Worm (Caenorhabditis elegans): ENCODE data around the gene C47E8.1.

C47E8.1 gene

ce11 chrV:14688097-14688912 is 22.5 kb downstream of the C47E8.1 start, which contains the start of gene C47E8.11 (continued):
- peak in 1 of 2 experiments; percentile 60 for TF ChIP-seq let-607 (tag; optimal IDR thresholded peaks at IDR 0.05)
- peak; percentile 46 for TF ChIP-seq ets-4 (GFP tag; optimal IDR thresholded peaks at IDR 0.05)
- TF ChIP-seq F37B4.10 (GFP tag; IDR thresholded peaks at IDR 0.05): no peak
- peak; percentile 6 for TF ChIP-seq B0261.1 (tag; optimal IDR thresholded peaks at IDR 0.05)
- TF ChIP-seq C17E4.6 (GFP tag; IDR thresholded peaks at IDR 0.05): no peak
- TF ChIP-seq snpc-1.1 (tag; optimal IDR thresholded peaks at IDR 0.05; ENCODE audit: insufficient read depth): no peak
- peak; percentile 16 for TF ChIP-seq sptf-2 (GFP tag; optimal IDR thresholded peaks at IDR 0.05)
- no peak for TF ChIP-seq ztf-28 (GFP tag; IDR thresholded peaks at IDR 0.05)
- TF ChIP-seq mxl-1 (tag; optimal IDR thresholded peaks at IDR 0.05): no peak
- TF ChIP-seq pha-4 (tag; optimal IDR thresholded peaks at IDR 0.05): no peak
- TF ChIP-seq atf-7 (tag; optimal IDR thresholded peaks at IDR 0.05): peak; percentile 34
- TF ChIP-seq ccch-3 (GFP tag; optimal IDR thresholded peaks at IDR 0.05): no peak
- no peak for TF ChIP-seq dpl-1 (GFP tag; optimal IDR thresholded peaks at IDR 0.05)
- TF ChIP-seq hsf-1 (GFP tag; IDR thresholded peaks at IDR 0.05): peak; percentile 85
- TF ChIP-seq ztf-3 (GFP tag; optimal IDR thresholded peaks at IDR 0.05): no peak
- TF ChIP-seq ceh-79 (tag; optimal IDR thresholded peaks at IDR 0.05): peak; percentile 80
- TF ChIP-seq fkh-3 (tag; optimal IDR thresholded peaks at IDR 0.05): no peak
- TF ChIP-seq madf-10 (tag; optimal IDR thresholded peaks at IDR 0.05): peak; percentile 60
- peak; percentile 74 for TF ChIP-seq ztf-26 (tag; optimal IDR thresholded peaks at IDR 0.05)
- TF ChIP-seq madf-8 (GFP tag; conservative IDR thresholded peaks at IDR 0.05): no peak; the same call in 1 of the 2 replicates
- TF ChIP-seq nhr-90 (tag; optimal IDR thresholded peaks at IDR 0.05): no peak
- TF ChIP-seq C06A6.2 (GFP tag; conservative IDR thresholded peaks at IDR 0.05): peak; percentile 48; the same call in 1 of the 2 replicates
- TF ChIP-seq ceh-91 (GFP tag; IDR thresholded peaks at IDR 0.05): no peak
- TF ChIP-seq cebp-1 (GFP tag; IDR thresholded peaks at IDR 0.05): no peak
- TF ChIP-seq cebp-1 (tag; optimal IDR thresholded peaks at IDR 0.05): peak; percentile 69
- peak; percentile 30 for TF ChIP-seq rcor-1 (GFP tag; IDR thresholded peaks at IDR 0.05)
- peak; percentile 92 for TF ChIP-seq ama-1 (optimal IDR thresholded peaks at IDR 0.05)
- TF ChIP-seq ama-1 (GFP tag; optimal IDR thresholded peaks at IDR 0.05): peak; percentile 57 to 77
- peak; percentile 36; the same call in 1 of the 2 replicates for TF ChIP-seq F33H1.4 (GFP tag; IDR thresholded peaks at IDR 0.05)
- no peak for TF ChIP-seq Y79H2A.3 (GFP tag; conservative IDR thresholded peaks at IDR 0.05)
- no peak for TF ChIP-seq akir-1 (GFP tag; optimal IDR thresholded peaks at IDR 0.05)
- TF ChIP-seq him-1 (tag; optimal IDR thresholded peaks at IDR 0.05): no peak
- no peak for TF ChIP-seq nfya-1 (tag; optimal IDR thresholded peaks at IDR 0.05; ENCODE audit: borderline replicate concordance, insufficient read depth)
- no peak for TF ChIP-seq ceh-58 (GFP tag; IDR thresholded peaks at IDR 0.05)
- no peak for TF ChIP-seq attf-3 (GFP tag; conservative IDR thresholded peaks at IDR 0.05)
- no peak for TF ChIP-seq T26A5.8 (tag; optimal IDR thresholded peaks at IDR 0.05)
- TF ChIP-seq aptf-2 (GFP tag; conservative IDR thresholded peaks at IDR 0.05): no peak
- TF ChIP-seq tbx-9 (tag; optimal IDR thresholded peaks at IDR 0.05; ENCODE audit: borderline replicate concordance): no peak
- TF ChIP-seq bed-2 (GFP tag; IDR thresholded peaks at IDR 0.05): no peak
- TF ChIP-seq die-1 (tag; optimal IDR thresholded peaks at IDR 0.05): peak; percentile 40
- TF ChIP-seq repo-1 (tag; optimal IDR thresholded peaks at IDR 0.05): peak; percentile 80
- TF ChIP-seq rpc-1 (optimal IDR thresholded peaks at IDR 0.05): no peak
- no peak for TF ChIP-seq rpc-1 (tag; optimal IDR thresholded peaks at IDR 0.05)
- no peak; the same call in 1 of the 2 replicates for TF ChIP-seq let-526 (GFP tag; IDR thresholded peaks at IDR 0.05)
- peak; percentile 85 for TF ChIP-seq pbrm-1 (GFP tag; IDR thresholded peaks at IDR 0.05)
- no peak for TF ChIP-seq hlh-26 (GFP tag; conservative IDR thresholded peaks at IDR 0.05)
- no peak for TF ChIP-seq ztf-22 (GFP tag; optimal IDR thresholded peaks at IDR 0.05)
- TF ChIP-seq ztf-18 (tag; optimal IDR thresholded peaks at IDR 0.05): peak; percentile 43
- peak; percentile 64 for TF ChIP-seq lin-54 (GFP tag; optimal IDR thresholded peaks at IDR 0.05)

Data from whole organism, young adult.